Fruit fly (Drosophila melanogaster) whole organism, prepupa: Measurements from ENCODE around the gene yellow-e2.

Experiments
- Blimp-1 ChIP-seq: fragments of 200-800 bp; sonication (Bioruptor generic); optimal IDR thresholded peaks from 3 replicates; lab custom pipeline; 2017; ENCODE audit warnings: missing biosample characterization, missing genetic modification characterization, mild to moderate bottlenecking, moderate library complexity, missing genetic modification reagents
- CG10631 ChIP-seq: fragments of 200-800 bp; sonication (Bioruptor generic); optimal IDR thresholded peaks from 2 replicates; lab custom pipeline; 2016; ENCODE audit warnings: missing biosample characterization, missing genetic modification characterization
- CG10669 ChIP-seq: fragments of 200-800 bp; sonication (Bioruptor generic); optimal IDR thresholded peaks from 3 replicates; lab custom pipeline; 2018; ENCODE audit warnings: missing biosample characterization, mild to moderate bottlenecking, missing genetic modification characterization, moderate library complexity
- CG11294 ChIP-seq: fragments of 200-800 bp; sonication (Bioruptor generic); IDR thresholded peaks from 2 replicates; pipeline ENCODE4 v1.3.6; 2022; ENCODE audit warnings: missing biosample characterization, missing genetic modification characterization
- CG11762 ChIP-seq: fragments of 200-800 bp; sonication (Bioruptor generic); optimal IDR thresholded peaks from 3 replicates; lab custom pipeline; 2016; ENCODE audit warnings: missing biosample characterization, missing genetic modification characterization; ENCODE audit not compliant: insufficient read depth
- CG11902 ChIP-seq: fragments of 200-800 bp; sonication (Bioruptor generic); optimal IDR thresholded peaks from 3 replicates; lab custom pipeline; 2016; ENCODE audit warnings: missing biosample characterization, missing genetic modification characterization
- CG15336 ChIP-seq: fragments of 200-800 bp; sonication (Bioruptor generic); IDR thresholded peaks from 2 replicates; pipeline ENCODE4 v1.3.6; 2022; ENCODE audit warnings: missing biosample characterization, missing genetic modification characterization
- CG1621 ChIP-seq: fragments of 200-800 bp; sonication (Bioruptor generic); optimal IDR thresholded peaks from 3 replicates; lab custom pipeline; 2018; ENCODE audit warnings: missing biosample characterization, mild to moderate bottlenecking, missing genetic modification characterization
- CG16779 ChIP-seq: fragments of 200-800 bp; sonication (Bioruptor generic); optimal IDR thresholded peaks from 3 replicates; lab custom pipeline; 2017; ENCODE audit warnings: missing biosample characterization, mild to moderate bottlenecking, missing genetic modification characterization
- CG3032 ChIP-seq: fragments of 200-800 bp; optimal IDR thresholded peaks from 2 replicates; lab custom pipeline; 2019; ENCODE audit warnings: missing biosample characterization, mild to moderate bottlenecking, missing genetic modification characterization, moderate library complexity
- CG31627 ChIP-seq: fragments of 200-800 bp; sonication (Bioruptor generic); optimal IDR thresholded peaks from 3 replicates; lab custom pipeline; 2016; ENCODE audit warnings: missing biosample characterization, missing genetic modification characterization
- CG32006 ChIP-seq: fragments of 200-800 bp; sonication (Bioruptor generic); optimal IDR thresholded peaks from 3 replicates; lab custom pipeline; 2017; ENCODE audit warnings: missing biosample characterization, mild to moderate bottlenecking, missing genetic modification characterization
- CG34406 ChIP-seq: fragments of 200-800 bp; sonication (Bioruptor generic); optimal IDR thresholded peaks from 3 replicates; lab custom pipeline; 2016; ENCODE audit warnings: missing biosample characterization, missing genetic modification characterization
- CG3919 ChIP-seq: fragments of 200-800 bp; sonication (Bioruptor generic); optimal IDR thresholded peaks from 3 replicates; lab custom pipeline; 2016; ENCODE audit warnings: missing biosample characterization, missing genetic modification characterization
- CG4318 ChIP-seq: fragments of 200-800 bp; sonication (Bioruptor generic); optimal IDR thresholded peaks from 3 replicates; lab custom pipeline; 2017; ENCODE audit warnings: missing biosample characterization, mild to moderate bottlenecking, missing genetic modification characterization
- CG6163 ChIP-seq: fragments of 200-800 bp; sonication (Bioruptor generic); IDR thresholded peaks from 3 replicates; pipeline ENCODE4 v1.3.6; 2022; ENCODE audit warnings: missing biosample characterization, missing genetic modification characterization
- CG6276 ChIP-seq: fragments of 200-800 bp; sonication (Bioruptor generic); optimal IDR thresholded peaks from 2 replicates; lab custom pipeline; 2017; ENCODE audit warnings: missing biosample characterization, mild to moderate bottlenecking, missing genetic modification characterization
- CG6792 ChIP-seq: fragments of 200-800 bp; sonication (Bioruptor generic); optimal IDR thresholded peaks from 3 replicates; lab custom pipeline; 2016; ENCODE audit warnings: missing biosample characterization, missing genetic modification characterization
- CG6854 ChIP-seq: fragments of 200-800 bp; sonication (Bioruptor generic); optimal IDR thresholded peaks from 2 replicates; lab custom pipeline; 2017; ENCODE audit warnings: missing biosample characterization, mild to moderate bottlenecking, missing genetic modification characterization
- CG8119 ChIP-seq: fragments of 200-800 bp; sonication (Bioruptor generic); IDR thresholded peaks from 3 replicates; pipeline ENCODE4 v1.3.6; 2022; ENCODE audit warnings: missing biosample characterization, missing genetic modification characterization
- CG8319 ChIP-seq: fragments of 200-800 bp; sonication (Bioruptor generic); optimal IDR thresholded peaks from 3 replicates; lab custom pipeline; 2016; ENCODE audit warnings: missing biosample characterization, missing genetic modification characterization
- CG8632 ChIP-seq: fragments of 200-800 bp; sonication (Bioruptor generic); optimal IDR thresholded peaks from 3 replicates; lab custom pipeline; 2016; ENCODE audit warnings: missing biosample characterization, missing genetic modification characterization
- Eip75B ChIP-seq: fragments of 200-800 bp; sonication (Bioruptor generic); optimal IDR thresholded peaks from 3 replicates; lab custom pipeline; 2016; ENCODE audit warnings: missing biosample characterization, missing genetic modification characterization
- Eip93F ChIP-seq: fragments of 200-800 bp; sonication (Bioruptor generic); optimal IDR thresholded peaks from 2 replicates; lab custom pipeline; 2016; ENCODE audit warnings: missing biosample characterization, mild to moderate bottlenecking, missing genetic modification characterization
- Ets21C ChIP-seq: fragments of 200-800 bp; sonication (Bioruptor generic); optimal IDR thresholded peaks from 3 replicates; lab custom pipeline; 2016; ENCODE audit warnings: missing biosample characterization, missing genetic modification characterization
- Hr38 ChIP-seq: sonication (Bioruptor generic); optimal IDR thresholded peaks from 2 replicates; lab custom pipeline; 2016; ENCODE audit warnings: missing biosample characterization, missing genetic modification characterization
- Hr39 ChIP-seq: fragments of 200-800 bp; sonication (Bioruptor generic); optimal IDR thresholded peaks from 2 replicates; lab custom pipeline; 2016; ENCODE audit warnings: missing biosample characterization, missing genetic modification characterization
- Hr4 ChIP-seq: fragments of 200-800 bp; sonication (Bioruptor generic); optimal IDR thresholded peaks from 3 replicates; lab custom pipeline; 2016; ENCODE audit warnings: missing biosample characterization, missing genetic modification characterization
- Lpt ChIP-seq: fragments of 200-800 bp; sonication (Bioruptor generic); optimal IDR thresholded peaks from 3 replicates; lab custom pipeline; 2016; ENCODE audit warnings: missing biosample characterization, missing genetic modification characterization
- Met ChIP-seq: fragments of 200-800 bp; sonication (Bioruptor generic); optimal IDR thresholded peaks from 3 replicates; lab custom pipeline; 2016; ENCODE audit warnings: missing biosample characterization, missing genetic modification characterization
- OdsH ChIP-seq: fragments of 200-800 bp; sonication (Bioruptor generic); optimal IDR thresholded peaks from 3 replicates; lab custom pipeline; 2016; ENCODE audit warnings: missing biosample characterization, missing genetic modification characterization
- Smox ChIP-seq: fragments of 200-800 bp; sonication (Bioruptor generic); optimal IDR thresholded peaks from 3 replicates; lab custom pipeline; 2016; ENCODE audit warnings: missing biosample characterization, missing genetic modification characterization
- Sox102F ChIP-seq: fragments of 200-800 bp; sonication (Bioruptor generic); optimal IDR thresholded peaks from 2 replicates; lab custom pipeline; 2016; ENCODE audit warnings: missing biosample characterization, mild to moderate bottlenecking, missing genetic modification characterization
- Sox14 ChIP-seq: fragments of 200-800 bp; sonication (Bioruptor generic); optimal IDR thresholded peaks from 3 replicates; lab custom pipeline; 2016; ENCODE audit warnings: missing biosample characterization, missing genetic modification characterization
- Sox15 ChIP-seq: fragments of 200-800 bp; sonication (Bioruptor generic); optimal IDR thresholded peaks from 3 replicates; lab custom pipeline; 2016; ENCODE audit warnings: missing biosample characterization, missing genetic modification characterization
- acj6 ChIP-seq: fragments of 200-800 bp; sonication (Bioruptor generic); optimal IDR thresholded peaks from 3 replicates; lab custom pipeline; 2016; ENCODE audit warnings: missing biosample characterization, missing genetic modification characterization
- cyc ChIP-seq: fragments of 200-800 bp; sonication (Bioruptor generic); optimal IDR thresholded peaks from 3 replicates; lab custom pipeline; 2016; ENCODE audit warnings: missing biosample characterization, missing genetic modification characterization
- dac ChIP-seq: fragments of 200-800 bp; sonication (Bioruptor generic); optimal IDR thresholded peaks from 2 replicates; lab custom pipeline; 2017; ENCODE audit warnings: missing biosample characterization, mild to moderate bottlenecking, missing genetic modification characterization
- dsx ChIP-seq: fragments of 200-800 bp; optimal IDR thresholded peaks from 3 replicates; lab custom pipeline; 2019; ENCODE audit warnings: missing biosample characterization, mild to moderate bottlenecking, missing genetic modification characterization, moderate library complexity; ENCODE audit not compliant: poor library complexity, severe bottlenecking
- eg ChIP-seq: fragments of 200-800 bp; sonication (Bioruptor generic); IDR thresholded peaks from 3 replicates; pipeline ENCODE4 v1.3.6; 2022; ENCODE audit warnings: missing biosample characterization, missing genetic modification characterization
- esn ChIP-seq: fragments of 200-800 bp; sonication (Bioruptor generic); optimal IDR thresholded peaks from 2 replicates; lab custom pipeline; 2016; ENCODE audit warnings: missing biosample characterization, mild to moderate bottlenecking, missing genetic modification characterization, moderate library complexity
- fd59A ChIP-seq: fragments of 200-800 bp; sonication (Bioruptor generic); optimal IDR thresholded peaks from 2 replicates; lab custom pipeline; 2017; ENCODE audit warnings: missing biosample characterization, mild to moderate bottlenecking, missing genetic modification characterization, missing genetic modification reagents
- fd85E ChIP-seq: fragments of 200-800 bp; sonication (Bioruptor generic); optimal IDR thresholded peaks from 3 replicates; lab custom pipeline; 2016; ENCODE audit warnings: missing biosample characterization, missing genetic modification characterization
- fkh ChIP-seq: fragments of 200-800 bp; sonication (Bioruptor generic); optimal IDR thresholded peaks from 3 replicates; lab custom pipeline; 2017; ENCODE audit warnings: missing biosample characterization, mild to moderate bottlenecking, missing genetic modification characterization, moderate library complexity
- net ChIP-seq: fragments of 200-800 bp; sonication (Bioruptor generic); optimal IDR thresholded peaks from 3 replicates; lab custom pipeline; 2016; ENCODE audit warnings: missing biosample characterization, missing genetic modification characterization
- pdm3 ChIP-seq: fragments of 200-800 bp; sonication (Bioruptor generic); optimal IDR thresholded peaks from 3 replicates; lab custom pipeline; 2016; ENCODE audit warnings: missing biosample characterization, missing genetic modification characterization
- salr ChIP-seq, 2 experiments: fragments of 200-800 bp; sonication (Bioruptor generic); optimal IDR thresholded peaks; 3 replicates each; lab custom pipeline; 2016 to 2018; ENCODE audit warnings: missing biosample characterization in 2 of 2, missing genetic modification characterization in 2 of 2, mild to moderate bottlenecking in 1 of 2
- spab ChIP-seq: fragments of 200-800 bp; sonication (Bioruptor generic); optimal IDR thresholded peaks from 2 replicates; lab custom pipeline; 2017; ENCODE audit warnings: missing biosample characterization, mild to moderate bottlenecking, missing genetic modification characterization, missing genetic modification reagents
- ss ChIP-seq, 2 experiments: fragments of 200-800 bp; sonication (Bioruptor generic); optimal IDR thresholded peaks; 2 replicates in 1 of 2; 3 replicates in 1 of 2; lab custom pipeline; 2017 to 2018; ENCODE audit warnings: mild to moderate bottlenecking in 2 of 2, missing biosample characterization in 2 of 2, missing genetic modification characterization in 2 of 2, moderate library complexity in 1 of 2
- svp ChIP-seq: fragments of 200-800 bp; sonication (Bioruptor generic); peaks from one replicate; lab custom pipeline; 2016; ENCODE audit warnings: missing biosample characterization, missing genetic modification characterization
- topi ChIP-seq: fragments of 200-800 bp; sonication (Bioruptor generic); optimal IDR thresholded peaks from 3 replicates; lab custom pipeline; 2016; ENCODE audit warnings: missing biosample characterization, missing genetic modification characterization
- vri ChIP-seq: fragments of 200-800 bp; sonication (Bioruptor generic); optimal IDR thresholded peaks from 3 replicates; lab custom pipeline; 2016; ENCODE audit warnings: missing biosample characterization, mild to moderate bottlenecking, missing genetic modification characterization

Gene yellow-e2

dm6 chr3R:13433623-13434022 lies 26.8 kb upstream of the yellow-e2 start:
- TF ChIP-seq fd59A (GFP tag; lab: Kevin White, UChicago) (peak; percentile 81), Sox102F (GFP tag; lab: Kevin White, UChicago) (peak; percentile 79), CG4318 (GFP tag; lab: Kevin White, UChicago) (peak; percentile 65), CG16779 (tag; lab: Kevin White, UChicago) (peak; percentile 72), Lpt (GFP tag; lab: Kevin White, UChicago) (peak; percentile 42), CG34406 (GFP tag; lab: Kevin White, UChicago) (peak; percentile 89), spab (GFP tag; lab: Kevin White, UChicago) (peak; percentile 71), CG31627 (GFP tag; lab: Kevin White, UChicago) (peak; percentile 62), CG8632 (GFP tag; lab: Kevin White, UChicago) (peak; percentile 92), CG6276 (GFP tag; lab: Kevin White, UChicago) (peak; percentile 83), fkh (GFP tag; lab: Kevin White, UChicago) (peak; percentile 14), Sox14 (GFP tag; lab: Kevin White, UChicago) (peak; percentile 85), CG6792 (GFP tag; lab: Kevin White, UChicago) (peak; percentile 78), Hr39 (peak; percentile 65), Smox (GFP tag; lab: Kevin White, UChicago) (peak; percentile 78), esn (peak; percentile 84), salr (GFP tag; optimal IDR thresholded peaks at IDR 0.05; lab: Kevin White, UChicago) (peak; percentile 83 to 85), vri (GFP tag; lab: Kevin White, UChicago) (peak; percentile 56), CG32006 (GFP tag; lab: Kevin White, UChicago) (peak; percentile 85), CG6163 (GFP tag; lab: Robert Waterston, UW) (peak; percentile 76; the same call in 2 of the 3 replicates), CG11294 (GFP tag; lab: Robert Waterston, UW) (peak; percentile 57), ss (GFP tag; optimal IDR thresholded peaks at IDR 0.05; lab: Kevin White, UChicago) (peak; percentile 44 to 64), Sox15 (GFP tag; lab: Kevin White, UChicago) (peak; percentile 69), CG11902 (GFP tag; lab: Kevin White, UChicago) (peak; percentile 32), CG10669 (peak; percentile 77), CG6854 (GFP tag; lab: Kevin White, UChicago) (no peak), Blimp-1 (GFP tag; lab: Kevin White, UChicago) (no peak), net (GFP tag; lab: Kevin White, UChicago) (peak; percentile 91), Hr4 (GFP tag; lab: Kevin White, UChicago) (peak; percentile 86), acj6 (GFP tag; lab: Kevin White, UChicago) (peak; percentile 91), CG3032 (tag; lab: Kevin White, UChicago) (peak; percentile 78), svp (peak; percentile 83), CG3919 (peak; percentile 76), CG11762 (peak; percentile 61), CG10631 (peak; percentile 79), OdsH (GFP tag; lab: Kevin White, UChicago) (peak; percentile 91), dsx (GFP tag; lab: Kevin White, UChicago) (peak; percentile 84), CG8119 (GFP tag; lab: Robert Waterston, UW) (peak; percentile 94), Hr38 (GFP tag; lab: Kevin White, UChicago) (no peak), CG8319 (GFP tag; lab: Kevin White, UChicago) (peak; percentile 80), Eip93F (no peak), topi (GFP tag; lab: Kevin White, UChicago) (peak; percentile 61), dac (peak; percentile 38), Met (GFP tag; lab: Kevin White, UChicago) (peak; percentile 82), CG15336 (GFP tag; lab: Robert Waterston, UW) (peak; percentile 93), cyc (GFP tag; lab: Kevin White, UChicago) (peak; percentile 40), Eip75B (GFP tag; lab: Kevin White, UChicago) (peak; percentile 84), pdm3 (peak; percentile 86), eg (GFP tag; lab: Robert Waterston, UW) (peak; percentile 69), CG1621 (tag; lab: Kevin White, UChicago) (peak; percentile 83), fd85E (GFP tag; lab: Kevin White, UChicago) (peak; percentile 46), Ets21C (GFP tag; lab: Kevin White, UChicago) (peak; percentile 23)
